Fruit fly (Drosophila melanogaster): ENCODE measurements around the gene Prps.

Gene Prps

dm6 chr3L:9713828-9714536 is 17.5 kb upstream of the Prps start, which contains the start of gene vsg (continued):
- TF ChIP-seq CG18619 (GFP tag; optimal IDR thresholded peaks at IDR 0.05) (peak; percentile 74), CG7963 (GFP tag; IDR thresholded peaks at IDR 0.05; ENCODE audit: partially characterized antibody) (peak; percentile 84), CG32532 (GFP tag; IDR thresholded peaks at IDR 0.05) (peak; percentile 79), ro (GFP tag; IDR thresholded peaks at IDR 0.05) (0 out of 2 replicates have a peak, but pooled peaks have one; percentile 57), zen (tag; optimal IDR thresholded peaks at IDR 0.05) (peak; percentile 58), shn (GFP tag; optimal IDR thresholded peaks at IDR 0.05) (peak; percentile 40), odd (GFP tag; optimal IDR thresholded peaks at IDR 0.05) (peak; percentile 70), mirr (GFP tag; optimal IDR thresholded peaks at IDR 0.05) (no peak), stwl (tag; optimal IDR thresholded peaks at IDR 0.05) (peak; percentile 14), CG4328 (GFP tag; optimal IDR thresholded peaks at IDR 0.05) (peak; percentile 79), CG8765 (GFP tag; IDR thresholded peaks at IDR 0.05) (peak; percentile 9; the same call in 1 of the 2 replicates), NK7.1 (GFP tag; optimal IDR thresholded peaks at IDR 0.05) (no peak), Camta (GFP tag; optimal IDR thresholded peaks at IDR 0.05) (peak; percentile 29), CG17186 (GFP tag; optimal IDR thresholded peaks at IDR 0.05) (no peak), CG11093 (GFP tag; IDR thresholded peaks at IDR 0.05) (peak; percentile 61; the same call in 2 of the 3 replicates), tap (tag; optimal IDR thresholded peaks at IDR 0.05) (peak; percentile 68), CG9215 (GFP tag; IDR thresholded peaks at IDR 0.05) (peak; percentile 85), croc (GFP tag; conservative IDR thresholded peaks at IDR 0.05) (peak; percentile 30; the same call in 2 of the 3 replicates), tna (GFP tag; IDR thresholded peaks at IDR 0.05; ENCODE audit: partially characterized antibody) (peak; percentile 74), MTF-1 (GFP tag; optimal IDR thresholded peaks at IDR 0.05; ENCODE audit: borderline replicate concordance) (no peak), CG4404 (GFP tag; IDR thresholded peaks at IDR 0.05) (peak; percentile 71), fru (optimal IDR thresholded peaks at IDR 0.05) (no peak), CG30020 (tag; optimal IDR thresholded peaks at IDR 0.05) (peak; percentile 92), CG1529 (GFP tag; optimal IDR thresholded peaks at IDR 0.05) (peak; percentile 59), GATAe (GFP tag; conservative IDR thresholded peaks at IDR 0.05) (peak; percentile 58; the same call in 1 of the 2 replicates), sob (GFP tag; IDR thresholded peaks at IDR 0.05) (peak; percentile 79), YL-1 (GFP tag; optimal IDR thresholded peaks at IDR 0.05) (peak; percentile 62), CG2875 (GFP tag; optimal IDR thresholded peaks at IDR 0.05) (peak; percentile 51), CG12104 (GFP tag; optimal IDR thresholded peaks at IDR 0.05) (peak; percentile 85), CG6765 (GFP tag; optimal IDR thresholded peaks at IDR 0.05) (peak; percentile 64), Myb (GFP tag; optimal IDR thresholded peaks at IDR 0.05) (peak; percentile 33), CG14667 (GFP tag; IDR thresholded peaks at IDR 0.05) (peak; percentile 63), disco-r (GFP tag; optimal IDR thresholded peaks at IDR 0.05) (no peak), Hmx (GFP tag; optimal IDR thresholded peaks at IDR 0.05) (no peak), Nf-YA (GFP tag; IDR thresholded peaks at IDR 0.05) (peak; percentile 35; the same call in 1 of the 2 replicates), toy (GFP tag; IDR thresholded peaks at IDR 0.05) (peak; percentile 60; the same call in 1 of the 2 replicates), CG13424 (tag; optimal IDR thresholded peaks at IDR 0.05) (peak; percentile 92), slbo (GFP tag; IDR thresholded peaks at IDR 0.05) (peak; percentile 78), CG12219 (GFP tag; optimal IDR thresholded peaks at IDR 0.05) (no peak), CG8924 (tag; optimal IDR thresholded peaks at IDR 0.05) (peak; percentile 91), inv (GFP tag; IDR thresholded peaks at IDR 0.05; ENCODE audit: partially characterized antibody) (peak; percentile 83), CG32772 (GFP tag; IDR thresholded peaks at IDR 0.05) (peak; percentile 59; the same call in 1 of the 2 replicates)

Measured in whole organism, embryonic.